Fruit fly (Drosophila melanogaster): ENCODE measurements around the gene PolA2.

The PolA2 gene

dm6 chr3R:27228342-27228741 lies 10.6 kb upstream of the PolA2 start, which contains the start of gene CG42813:
TSS of gene CG42813 (minus strand) at chr3R:27228561.
- TF ChIP-seq Sin3A (optimal IDR thresholded peaks at IDR 0.05): no peak
- TF ChIP-seq psq (optimal IDR thresholded peaks at IDR 0.05): no peak
- TF ChIP-seq ttk (optimal IDR thresholded peaks at IDR 0.05): no peak
- no peak for TF ChIP-seq insv (optimal IDR thresholded peaks at IDR 0.05)
- TF ChIP-seq Myc (optimal IDR thresholded peaks at IDR 0.05): no peak
- no peak for TF ChIP-seq h (optimal IDR thresholded peaks at IDR 0.05)

dm6 chr3R:27229368-27229767 lies 9.6 kb upstream of the PolA2 start, which contains the start of gene CG42814:
TSS of gene CG42814 (minus strand) at chr3R:27229468.
- TF ChIP-seq insv (optimal IDR thresholded peaks at IDR 0.05): no peak
- TF ChIP-seq Sin3A (optimal IDR thresholded peaks at IDR 0.05): no peak
- no peak for TF ChIP-seq Myc (optimal IDR thresholded peaks at IDR 0.05)
- no peak for TF ChIP-seq ttk (optimal IDR thresholded peaks at IDR 0.05)
- TF ChIP-seq psq (optimal IDR thresholded peaks at IDR 0.05): no peak
- TF ChIP-seq h (optimal IDR thresholded peaks at IDR 0.05): no peak

DNA sequence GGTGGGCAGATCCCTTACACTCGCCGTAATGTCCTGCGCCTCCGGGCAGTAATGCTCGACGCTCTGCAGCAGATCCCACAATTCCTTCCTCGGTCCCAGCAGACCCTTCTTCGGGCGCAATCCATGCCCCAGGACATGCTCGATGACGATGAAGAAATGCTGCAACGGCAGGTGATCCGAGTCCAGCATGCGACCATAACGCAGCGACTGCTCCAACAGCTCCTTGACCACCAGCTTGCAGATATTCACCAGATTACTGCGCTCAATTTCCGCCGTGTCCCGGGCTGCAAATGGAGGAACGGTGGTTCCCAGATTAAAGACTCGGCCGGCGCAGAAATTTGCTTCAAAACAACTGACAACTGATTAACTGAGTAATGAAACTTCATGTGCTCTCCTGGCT lies 5.6 kb upstream of the PolA2 start, which contains the start of gene CG31068:
CG31068 (plus strand) TSS at position 301 of the 400 bp plus-strand sequence.
- TF ChIP-seq insv (optimal IDR thresholded peaks at IDR 0.05) (no peak), ttk (optimal IDR thresholded peaks at IDR 0.05) (no peak), h (optimal IDR thresholded peaks at IDR 0.05) (no peak), Myc (optimal IDR thresholded peaks at IDR 0.05) (no peak)

- TF ChIP-seq Myc (optimal IDR thresholded peaks at IDR 0.05) (no peak), ttk (optimal IDR thresholded peaks at IDR 0.05) (no peak), insv (optimal IDR thresholded peaks at IDR 0.05) (no peak), h (optimal IDR thresholded peaks at IDR 0.05) (no peak), psq (optimal IDR thresholded peaks at IDR 0.05) (no peak), Sin3A (optimal IDR thresholded peaks at IDR 0.05) (no peak)
Observed at dm6 chr3R:27237980-27238379, 983 bp upstream of the PolA2 start.

DNA sequence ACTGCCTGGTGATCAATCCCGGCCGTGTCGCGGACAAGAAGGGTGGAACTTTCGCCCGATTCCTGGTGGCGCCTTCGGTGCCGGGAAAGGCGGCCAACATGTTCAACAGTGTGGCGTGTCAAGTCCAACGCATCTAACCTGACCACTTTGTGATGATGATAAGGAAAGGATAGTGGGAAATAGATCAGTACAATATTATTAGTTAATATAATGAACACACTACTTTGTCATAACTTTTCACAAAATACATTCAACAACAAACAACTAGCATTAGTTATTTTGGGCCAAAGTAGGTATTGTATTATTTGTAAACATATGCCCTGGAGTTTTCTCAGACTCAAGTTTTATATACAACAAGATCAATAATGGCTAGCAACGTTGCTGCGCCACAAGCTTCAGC lies 2.0 kb downstream of the PolA2 start, which contains the start of gene CG17991:
CG17991 (plus strand) TSS at position 301 of the 400 bp plus-strand sequence.
- TF ChIP-seq h (optimal IDR thresholded peaks at IDR 0.05) (no peak), psq (optimal IDR thresholded peaks at IDR 0.05) (no peak), Myc (optimal IDR thresholded peaks at IDR 0.05) (no peak), insv (optimal IDR thresholded peaks at IDR 0.05) (no peak), Sin3A (optimal IDR thresholded peaks at IDR 0.05) (no peak)

DNA sequence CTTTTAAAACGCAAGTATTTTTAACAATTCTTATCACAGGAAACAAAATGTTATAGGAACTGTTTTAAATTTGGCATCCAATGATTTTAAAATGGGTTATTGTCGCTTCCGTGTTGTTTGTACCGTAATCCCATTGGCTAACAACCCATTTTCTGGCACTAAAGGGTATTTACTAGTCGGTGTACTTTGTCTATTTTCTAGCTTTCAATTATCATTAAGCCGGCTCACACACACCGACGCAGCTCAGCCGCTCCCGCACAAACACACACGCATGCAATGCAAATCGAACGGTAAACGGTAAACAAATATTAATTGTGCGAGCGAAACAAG lies 5.4 kb downstream of the PolA2 start:
- TF ChIP-seq ttk (optimal IDR thresholded peaks at IDR 0.05) (no peak), Sin3A (optimal IDR thresholded peaks at IDR 0.05) (no peak), psq (optimal IDR thresholded peaks at IDR 0.05) (no peak), insv (optimal IDR thresholded peaks at IDR 0.05) (no peak), h (optimal IDR thresholded peaks at IDR 0.05) (no peak), Myc (optimal IDR thresholded peaks at IDR 0.05) (no peak)

- TF ChIP-seq psq (optimal IDR thresholded peaks at IDR 0.05) (no peak), insv (optimal IDR thresholded peaks at IDR 0.05) (no peak), Sin3A (optimal IDR thresholded peaks at IDR 0.05) (no peak), Myc (optimal IDR thresholded peaks at IDR 0.05) (no peak), h (optimal IDR thresholded peaks at IDR 0.05) (no peak), ttk (optimal IDR thresholded peaks at IDR 0.05) (no peak)
Observed at dm6 chr3R:27244742-27245400, 5.9 kb downstream of the PolA2 start, which contains the start of gene CG18766. TSS of gene CG18766 (minus strand) at chr3R:27245249.

DNA sequence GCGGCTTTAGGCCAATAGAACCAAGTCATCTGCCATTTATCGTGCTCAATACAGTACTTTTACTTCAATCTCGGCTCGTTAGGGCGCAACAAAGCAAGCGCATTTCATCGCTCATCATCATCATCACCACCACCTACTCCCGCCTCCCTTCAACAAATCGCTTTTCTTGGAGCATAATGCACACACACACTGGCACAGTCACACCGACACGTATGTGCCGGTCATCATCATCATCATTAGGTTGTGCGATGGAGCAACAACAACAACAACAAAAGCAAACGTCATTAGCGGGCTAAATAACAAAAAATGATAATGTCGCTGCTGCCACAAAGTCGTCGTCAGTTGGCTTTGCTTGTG lies 6.4 kb downstream of the PolA2 start:
- TF ChIP-seq Sin3A (optimal IDR thresholded peaks at IDR 0.05): no peak
- TF ChIP-seq ttk (optimal IDR thresholded peaks at IDR 0.05): no peak
- TF ChIP-seq psq (optimal IDR thresholded peaks at IDR 0.05): no peak
- TF ChIP-seq h (optimal IDR thresholded peaks at IDR 0.05): no peak

DNA sequence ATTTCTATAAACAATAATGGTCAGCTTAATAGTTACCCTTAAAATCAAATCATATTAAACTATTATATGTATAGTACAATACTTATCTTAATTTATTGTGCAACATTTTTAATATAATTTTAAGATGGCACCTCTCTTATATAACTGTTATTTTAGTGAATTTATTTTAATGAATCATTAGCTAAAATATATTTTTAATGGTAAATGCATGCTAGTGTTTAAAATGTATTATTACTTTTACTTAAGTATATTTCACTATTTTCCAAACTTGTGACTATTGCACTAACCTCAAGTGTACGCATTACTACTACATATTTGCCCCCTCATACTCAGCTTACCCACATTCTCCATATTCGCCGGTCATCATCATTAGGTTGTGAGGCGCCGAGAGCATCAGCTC lies 7.3 kb downstream of the PolA2 start:
- TF ChIP-seq ttk (optimal IDR thresholded peaks at IDR 0.05): no peak
- no peak for TF ChIP-seq Sin3A (optimal IDR thresholded peaks at IDR 0.05)
- TF ChIP-seq insv (optimal IDR thresholded peaks at IDR 0.05): no peak
- TF ChIP-seq psq (optimal IDR thresholded peaks at IDR 0.05): no peak
- no peak for TF ChIP-seq Myc (optimal IDR thresholded peaks at IDR 0.05)
- TF ChIP-seq h (optimal IDR thresholded peaks at IDR 0.05): no peak

dm6 chr3R:27247892-27248291 lies 8.9 kb downstream of the PolA2 start, which contains the start of gene CG5984:
TSS of gene CG5984 (minus strand) at chr3R:27247992.
- TF ChIP-seq h (optimal IDR thresholded peaks at IDR 0.05): no peak
- TF ChIP-seq Myc (optimal IDR thresholded peaks at IDR 0.05): no peak
- no peak for TF ChIP-seq Sin3A (optimal IDR thresholded peaks at IDR 0.05)
- TF ChIP-seq psq (optimal IDR thresholded peaks at IDR 0.05): no peak
- TF ChIP-seq ttk (optimal IDR thresholded peaks at IDR 0.05): no peak
- no peak for TF ChIP-seq insv (optimal IDR thresholded peaks at IDR 0.05)

- TF ChIP-seq ttk (optimal IDR thresholded peaks at IDR 0.05) (no peak), Sin3A (optimal IDR thresholded peaks at IDR 0.05) (no peak), Myc (optimal IDR thresholded peaks at IDR 0.05) (no peak), psq (optimal IDR thresholded peaks at IDR 0.05) (no peak)
Observed at dm6 chr3R:27250907-27251306, 11.9 kb downstream of the PolA2 start, which contains the start of the genes TTLL6B and TfIIA-L. TSS of gene TTLL6B (minus strand) at chr3R:27251007. TSS of gene TfIIA-L (plus strand) at chr3R:27251112.

DNA sequence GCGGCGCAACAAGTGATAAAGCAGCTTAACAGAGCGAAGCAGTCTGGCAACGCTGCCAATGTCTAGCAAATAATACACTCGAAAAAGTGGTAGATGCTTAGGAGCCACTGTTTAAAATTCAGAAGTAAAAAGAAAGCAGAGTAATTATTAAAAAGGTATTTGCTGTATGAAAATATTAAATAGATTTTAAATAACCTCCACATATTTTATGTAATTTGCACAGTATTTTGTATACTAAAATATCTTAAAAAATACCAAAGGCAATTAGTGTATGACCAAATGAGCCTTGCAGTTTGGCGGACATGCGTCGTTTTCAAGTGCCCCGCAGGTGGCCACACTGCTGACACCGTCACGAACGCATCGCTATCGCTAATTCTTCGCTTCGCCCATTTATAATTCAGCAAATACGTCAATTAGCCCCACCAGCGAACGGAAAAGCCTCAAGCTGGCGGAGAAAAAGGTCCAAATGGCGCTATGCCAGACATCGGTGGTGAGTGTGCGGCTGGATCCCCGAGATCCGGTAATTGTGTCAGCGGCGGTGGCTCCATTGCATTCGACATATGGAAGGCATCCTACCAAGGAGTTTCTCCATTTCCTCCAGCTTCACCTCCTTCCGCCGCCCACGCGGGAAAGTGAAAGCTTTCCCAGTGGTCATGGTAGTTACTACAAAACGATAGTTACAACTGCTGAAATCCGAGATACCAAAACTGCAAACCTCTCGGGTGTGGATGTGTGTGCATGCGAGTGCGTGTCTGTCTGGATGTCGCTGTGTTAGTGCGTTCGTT lies 14.4 kb downstream of the PolA2 start, which contains the start of gene pll:
pll (minus strand) TSS at position 47 of the 785 bp plus-strand sequence.
- TF ChIP-seq h (optimal IDR thresholded peaks at IDR 0.05) (no peak), Myc (optimal IDR thresholded peaks at IDR 0.05) (no peak), insv (optimal IDR thresholded peaks at IDR 0.05) (no peak), ttk (optimal IDR thresholded peaks at IDR 0.05) (no peak), Sin3A (optimal IDR thresholded peaks at IDR 0.05) (no peak), psq (optimal IDR thresholded peaks at IDR 0.05) (no peak)
